Fruit fly (Drosophila melanogaster): ENCODE measurements around the gene spo.

The spo gene

DNA sequence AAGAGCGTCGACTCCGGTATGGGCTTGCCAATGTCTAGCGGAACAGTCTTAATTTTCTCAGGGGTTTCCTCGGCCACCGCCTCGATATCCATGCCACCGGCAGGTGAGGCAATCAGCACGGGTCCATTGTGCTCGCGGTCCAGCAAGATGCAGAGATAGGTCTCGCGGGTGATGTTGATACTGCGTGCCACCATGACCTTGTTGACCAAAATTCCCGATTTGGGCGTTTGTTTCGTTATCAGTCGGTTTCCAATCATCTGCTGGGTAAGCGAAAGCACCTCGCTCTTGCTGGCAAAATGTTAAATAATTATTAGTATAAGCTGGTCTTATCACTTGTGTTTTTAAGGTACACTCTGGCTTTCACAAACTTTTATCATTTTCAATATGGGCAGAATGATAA is 29.8 kb downstream of the spo start:
- TF ChIP-seq CG32006 (GFP tag; optimal IDR thresholded peaks at IDR 0.05), result no peak
- peak; percentile 97 for TF ChIP-seq svp (GFP tag)

DNA sequence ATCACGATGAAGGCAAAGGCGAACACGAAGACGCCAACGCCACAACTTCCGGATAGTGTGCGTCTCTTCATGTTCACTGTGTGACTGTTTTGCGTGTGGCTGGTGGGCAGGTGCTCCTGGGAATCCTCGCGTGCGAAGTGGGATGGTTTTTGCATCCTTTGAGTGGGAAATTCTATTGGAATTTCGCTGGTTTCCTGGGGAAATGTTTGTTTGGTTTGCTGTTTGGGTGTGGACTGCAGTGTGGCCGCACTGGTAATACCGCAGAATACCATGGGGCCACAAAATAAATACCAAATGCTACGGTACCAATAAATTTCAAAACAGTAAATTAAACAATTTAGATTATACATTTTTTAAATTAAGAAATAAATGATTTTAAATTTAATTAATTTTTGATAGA is 31.0 kb downstream of the spo start, which contains the start of gene sinu:
sinu (minus strand) TSS at position 258 of the 400 bp plus-strand sequence.
- no peak for TF ChIP-seq fd85E (GFP tag; optimal IDR thresholded peaks at IDR 0.05)
- no peak for TF ChIP-seq lz (GFP tag; optimal IDR thresholded peaks at IDR 0.05)
- TF ChIP-seq Smox (GFP tag; optimal IDR thresholded peaks at IDR 0.05), result no peak
- TF ChIP-seq CG34406 (GFP tag; optimal IDR thresholded peaks at IDR 0.05), result no peak
- peak; percentile 37 for TF ChIP-seq fkh (GFP tag; optimal IDR thresholded peaks at IDR 0.05)
- TF ChIP-seq dsx (GFP tag; optimal IDR thresholded peaks at IDR 0.05; ENCODE audit: poor library complexity, severe bottlenecking), result no peak
- TF ChIP-seq cyc (GFP tag; optimal IDR thresholded peaks at IDR 0.05), result no peak

DNA sequence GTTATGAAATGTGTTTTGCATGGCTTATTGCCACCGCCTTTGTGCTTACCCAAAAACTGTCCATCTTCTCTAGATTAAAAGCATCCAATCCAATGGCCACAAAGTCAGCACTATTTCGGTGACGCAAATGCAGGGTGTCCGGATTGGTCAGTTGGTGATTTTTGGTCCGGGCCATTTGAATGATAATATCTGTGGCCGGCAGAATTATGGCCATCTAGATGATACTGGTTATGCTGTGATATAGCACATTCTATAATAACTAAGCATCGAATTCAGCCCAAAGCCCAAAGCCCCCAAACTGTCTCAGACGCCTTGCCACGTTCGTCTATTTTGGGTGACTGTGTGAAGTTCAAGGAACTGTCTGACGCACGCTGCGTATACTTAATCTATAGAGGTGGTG is 36.2 kb downstream of the spo start:
- TF ChIP-seq CG8319 (GFP tag; optimal IDR thresholded peaks at IDR 0.05), result no peak
- TF ChIP-seq Ets21C (GFP tag; optimal IDR thresholded peaks at IDR 0.05), result no peak
- TF ChIP-seq Sox15 (GFP tag; optimal IDR thresholded peaks at IDR 0.05), result no peak
- no peak for TF ChIP-seq fd85E (GFP tag; optimal IDR thresholded peaks at IDR 0.05)
- no peak for TF ChIP-seq CG6808 (GFP tag; optimal IDR thresholded peaks at IDR 0.05)
- no peak for TF ChIP-seq Hr38 (GFP tag; optimal IDR thresholded peaks at IDR 0.05)
- no peak for TF ChIP-seq Hr4 (GFP tag; optimal IDR thresholded peaks at IDR 0.05)
- no peak for TF ChIP-seq CG11294 (GFP tag; IDR thresholded peaks at IDR 0.05)
- no peak for TF ChIP-seq fd59A (GFP tag; optimal IDR thresholded peaks at IDR 0.05)
- TF ChIP-seq fkh (GFP tag; optimal IDR thresholded peaks at IDR 0.05), result no peak
- TF ChIP-seq CG7368 (GFP tag; optimal IDR thresholded peaks at IDR 0.05), result no peak
- no peak for TF ChIP-seq cyc (GFP tag; optimal IDR thresholded peaks at IDR 0.05)
- no peak for TF ChIP-seq CG31627 (GFP tag; optimal IDR thresholded peaks at IDR 0.05)

- TF ChIP-seq CG32006 (GFP tag; optimal IDR thresholded peaks at IDR 0.05) (no peak), lz (GFP tag; optimal IDR thresholded peaks at IDR 0.05) (peak; percentile 71), cyc (GFP tag; optimal IDR thresholded peaks at IDR 0.05) (peak; percentile 77), Hr4 (GFP tag; optimal IDR thresholded peaks at IDR 0.05) (no peak), Hr39 (GFP tag; optimal IDR thresholded peaks at IDR 0.05) (no peak), CG7368 (GFP tag; optimal IDR thresholded peaks at IDR 0.05) (no peak), CG3919 (GFP tag; optimal IDR thresholded peaks at IDR 0.05) (no peak), Ets96B (tag; optimal IDR thresholded peaks at IDR 0.05) (peak; percentile 40), CG8319 (GFP tag; optimal IDR thresholded peaks at IDR 0.05) (peak; percentile 38), CG10669 (GFP tag; optimal IDR thresholded peaks at IDR 0.05) (no peak), Eip93F (GFP tag; optimal IDR thresholded peaks at IDR 0.05) (no peak), Blimp-1 (GFP tag; optimal IDR thresholded peaks at IDR 0.05) (peak; percentile 28), eg (GFP tag; IDR thresholded peaks at IDR 0.05) (peak; percentile 63; the same call in 2 of the 3 replicates), CG6792 (GFP tag; optimal IDR thresholded peaks at IDR 0.05) (peak; percentile 52), dsx (GFP tag; optimal IDR thresholded peaks at IDR 0.05; ENCODE audit: poor library complexity, severe bottlenecking) (no peak), Eip75B (GFP tag; optimal IDR thresholded peaks at IDR 0.05) (peak; percentile 53), fkh (GFP tag; optimal IDR thresholded peaks at IDR 0.05) (no peak), CG1621 (tag; optimal IDR thresholded peaks at IDR 0.05) (no peak), CG11762 (GFP tag; optimal IDR thresholded peaks at IDR 0.05; ENCODE audit: insufficient read depth) (no peak), Eip78C (GFP tag) (peak; percentile 78), CG10631 (GFP tag; optimal IDR thresholded peaks at IDR 0.05) (peak; percentile 54), CG8119 (GFP tag; IDR thresholded peaks at IDR 0.05) (no peak), Sox15 (GFP tag; optimal IDR thresholded peaks at IDR 0.05) (peak; percentile 36), CG6163 (GFP tag; IDR thresholded peaks at IDR 0.05) (peak; percentile 65), dac (GFP tag; optimal IDR thresholded peaks at IDR 0.05) (no peak), CG15336 (GFP tag; IDR thresholded peaks at IDR 0.05) (no peak), vri (GFP tag; optimal IDR thresholded peaks at IDR 0.05) (peak; percentile 39), pdm3 (GFP tag; optimal IDR thresholded peaks at IDR 0.05) (no peak), ss (GFP tag; optimal IDR thresholded peaks at IDR 0.05) (peak in 1 of 2 experiments; percentile 26), OdsH (GFP tag; optimal IDR thresholded peaks at IDR 0.05) (peak; percentile 56), fd59A (GFP tag; optimal IDR thresholded peaks at IDR 0.05) (peak; percentile 2), CG9139 (GFP tag; optimal IDR thresholded peaks at IDR 0.05) (no peak), Gug (GFP tag; IDR thresholded peaks at IDR 0.05) (0 out of 2 replicates have a peak, but pooled peaks have one; percentile 22), achi (GFP tag; optimal IDR thresholded peaks at IDR 0.05) (peak; percentile 40), CG11294 (GFP tag; IDR thresholded peaks at IDR 0.05) (peak; percentile 34; the same call in 1 of the 2 replicates), esn (GFP tag; optimal IDR thresholded peaks at IDR 0.05) (peak; percentile 78), svp (GFP tag) (peak; percentile 85)
Measured at dm6 chr3L:5554377-5554776, 38.0 kb downstream of the spo start.
